Worm (Caenorhabditis elegans) whole organism, young adult: ENCODE data around the gene F53B1.9.

Source experiments
- C06A6.2 ChIP-seq: fragments of 200-800 bp; sonication (Bioruptor generic); conservative IDR thresholded peaks from 2 replicates; pipeline ENCODE4 v1.3.6; 2022; ENCODE audit warnings: missing genetic modification characterization, missing compliant biosample characterization
- F33H1.4 ChIP-seq: fragments of 200-800 bp; sonication (Bioruptor generic); IDR thresholded peaks from 2 replicates; pipeline ENCODE4 v1.3.6; 2022; ENCODE audit warnings: missing genetic modification reagents, missing genetic modification characterization, missing compliant biosample characterization
- F39B2.1 ChIP-seq: fragments of 200-800 bp; sonication (Bioruptor generic); IDR thresholded peaks from 2 replicates; pipeline ENCODE4 v1.3.6; 2022; ENCODE audit warnings: missing genetic modification reagents, missing genetic modification characterization, missing compliant biosample characterization
- F57C9.4 ChIP-seq: sonication (generic microtip); optimal IDR thresholded peaks from 2 replicates; lab custom pipeline; 2017; ENCODE audit warnings: mild to moderate bottlenecking, missing genetic modification characterization, missing compliant biosample characterization
- aptf-3 ChIP-seq: fragments of 200-800 bp; sonication (Bioruptor generic); IDR thresholded peaks from 2 replicates; pipeline ENCODE4 v1.3.6; 2022; ENCODE audit warnings: missing genetic modification characterization, missing compliant biosample characterization
- atf-7 ChIP-seq: sonication (generic microtip); optimal IDR thresholded peaks from 2 replicates; lab custom pipeline; 2017; ENCODE audit warnings: mild to moderate bottlenecking, missing genetic modification characterization, missing compliant biosample characterization
- attf-3 ChIP-seq: fragments of 200-800 bp; sonication (Bioruptor generic); conservative IDR thresholded peaks from 2 replicates; pipeline ENCODE4 v1.3.6; 2022; ENCODE audit warnings: missing genetic modification reagents, missing genetic modification characterization, missing compliant biosample characterization
- attf-5 ChIP-seq: fragments of 200-800 bp; sonication (Bioruptor generic); optimal IDR thresholded peaks from 2 replicates; lab custom pipeline; 2018; ENCODE audit warnings: mild to moderate bottlenecking, missing genetic modification characterization, missing compliant biosample characterization
- bed-1 ChIP-seq: fragments of 200-800 bp; sonication (Bioruptor generic); IDR thresholded peaks from 2 replicates; pipeline ENCODE4 v1.3.6; 2022; ENCODE audit warnings: missing genetic modification reagents, missing genetic modification characterization, missing compliant biosample characterization
- bed-2 ChIP-seq: fragments of 200-800 bp; sonication (Bioruptor generic); IDR thresholded peaks from 2 replicates; pipeline ENCODE4 v1.3.6; 2022; ENCODE audit warnings: missing genetic modification reagents, missing genetic modification characterization, missing compliant biosample characterization
- ceh-27 ChIP-seq: fragments of 200-800 bp; sonication (Bioruptor generic); optimal IDR thresholded peaks from 2 replicates; lab custom pipeline; 2018; ENCODE audit warnings: mild to moderate bottlenecking, missing genetic modification characterization, moderate library complexity, missing compliant biosample characterization
- ceh-40 ChIP-seq: fragments of 200-800 bp; sonication (Bioruptor generic); IDR thresholded peaks from 2 replicates; pipeline ENCODE4 v1.3.6; 2022; ENCODE audit warnings: missing genetic modification characterization, missing compliant biosample characterization
- ceh-79 ChIP-seq: sonication (generic microtip); optimal IDR thresholded peaks from 2 replicates; lab custom pipeline; 2017; ENCODE audit warnings: mild to moderate bottlenecking, missing genetic modification characterization, missing compliant biosample characterization
- dpff-1 ChIP-seq: sonication (generic microtip); optimal IDR thresholded peaks from 2 replicates; lab custom pipeline; 2017; ENCODE audit warnings: mild to moderate bottlenecking, missing genetic modification characterization, missing compliant biosample characterization
- egl-18 ChIP-seq: fragments of 200-800 bp; sonication (Bioruptor generic); IDR thresholded peaks from 2 replicates; pipeline ENCODE4 v1.3.6; 2022; ENCODE audit warnings: missing genetic modification reagents, missing genetic modification characterization, missing compliant biosample characterization
- egl-44 ChIP-seq: fragments of 200-800 bp; sonication (Bioruptor generic); IDR thresholded peaks from 2 replicates; pipeline ENCODE4 v1.3.6; 2022; ENCODE audit warnings: missing genetic modification reagents, missing genetic modification characterization, missing compliant biosample characterization
- egrh-3 ChIP-seq: fragments of 200-800 bp; sonication (Bioruptor generic); IDR thresholded peaks from 2 replicates; pipeline ENCODE4 v1.3.6; 2022; ENCODE audit warnings: missing genetic modification reagents, missing genetic modification characterization, missing compliant biosample characterization
- gei-17 ChIP-seq: fragments of 200-800 bp; sonication (Bioruptor generic); optimal IDR thresholded peaks from 2 replicates; lab custom pipeline; 2018; ENCODE audit warnings: mild to moderate bottlenecking, missing genetic modification characterization, missing compliant biosample characterization
- lin-35 ChIP-seq, 3 experiments: fragments of 150-350 bp in 2 of 3; sonication (generic microtip) in 1 of 3; optimal IDR thresholded peaks; 2 replicates each; lab custom pipeline; 2014 to 2018; ENCODE audit warnings: missing biosample characterization in 3 of 3, missing genetic modification characterization in 3 of 3, missing genetic modification reagents in 3 of 3
- lin-54 ChIP-seq: fragments of 200-800 bp; sonication (Bioruptor generic); optimal IDR thresholded peaks from 2 replicates; lab custom pipeline; 2018; ENCODE audit warnings: mild to moderate bottlenecking, missing genetic modification characterization, missing compliant biosample characterization
- lir-1 ChIP-seq: fragments of 200-800 bp; sonication (Bioruptor generic); conservative IDR thresholded peaks from 2 replicates; pipeline ENCODE4 v1.3.6; 2022; ENCODE audit warnings: missing genetic modification reagents, missing genetic modification characterization, missing compliant biosample characterization
- lsl-1 ChIP-seq: fragments of 200-800 bp; sonication (Bioruptor generic); optimal IDR thresholded peaks from 2 replicates; lab custom pipeline; 2018; ENCODE audit warnings: mild to moderate bottlenecking, missing genetic modification characterization, moderate library complexity, missing compliant biosample characterization
- madf-3 ChIP-seq: fragments of 200-800 bp; sonication (Bioruptor generic); IDR thresholded peaks from 2 replicates; pipeline ENCODE4 v1.3.6; 2022; ENCODE audit warnings: missing genetic modification reagents, missing genetic modification characterization, missing compliant biosample characterization
- madf-6 ChIP-seq: fragments of 200-800 bp; sonication (Bioruptor generic); IDR thresholded peaks from 2 replicates; pipeline ENCODE4 v1.3.6; 2022; ENCODE audit warnings: missing genetic modification reagents, missing genetic modification characterization, missing compliant biosample characterization
- madf-8 ChIP-seq: fragments of 200-800 bp; sonication (Bioruptor generic); conservative IDR thresholded peaks from 2 replicates; pipeline ENCODE4 v1.3.6; 2022; ENCODE audit warnings: missing genetic modification reagents, missing genetic modification characterization, missing compliant biosample characterization
- nfyb-1 ChIP-seq: fragments of 200-800 bp; sonication (Bioruptor generic); IDR thresholded peaks from 2 replicates; pipeline ENCODE4 v1.3.6; 2022; ENCODE audit warnings: missing genetic modification reagents, missing genetic modification characterization, missing compliant biosample characterization
- nhr-27 ChIP-seq: fragments of 200-800 bp; sonication (Bioruptor generic); optimal IDR thresholded peaks from 2 replicates; lab custom pipeline; 2018; ENCODE audit warnings: mild to moderate bottlenecking, missing genetic modification characterization, moderate library complexity, missing compliant biosample characterization
- rpc-1 ChIP-seq, 2 experiments: fragments of 150-350 bp in 1 of 2; sonication (generic microtip) in 1 of 2; optimal IDR thresholded peaks; 2 replicates each; lab custom pipeline; 2014 to 2018; ENCODE audit warnings: missing biosample characterization in 1 of 2, missing genetic modification characterization in 1 of 2, missing genetic modification reagents in 1 of 2, missing genotype in 1 of 2
- sea-2 ChIP-seq: fragments of 200-800 bp; sonication (Bioruptor generic); IDR thresholded peaks from 2 replicates; pipeline ENCODE4 v1.3.6; 2022; ENCODE audit warnings: missing genetic modification characterization, missing compliant biosample characterization
- snpc-1.3 ChIP-seq: sonication (generic microtip); optimal IDR thresholded peaks from 2 replicates; lab custom pipeline; 2017; ENCODE audit warnings: missing genetic modification characterization, mild to moderate bottlenecking, missing compliant biosample characterization, antibody characterized with exemption, moderate library complexity, missing genotype, missing genetic modification reagents; ENCODE audit not compliant: insufficient read depth
- sptf-2 ChIP-seq: fragments of 200-800 bp; sonication (Bioruptor generic); optimal IDR thresholded peaks from 2 replicates; lab custom pipeline; 2018; ENCODE audit warnings: mild to moderate bottlenecking, missing genetic modification characterization, missing compliant biosample characterization
- tbp1 ChIP-seq: fragments of 200-800 bp; sonication (Bioruptor generic); optimal IDR thresholded peaks from 2 replicates; lab custom pipeline; 2018; ENCODE audit warnings: mild to moderate bottlenecking, missing genetic modification characterization, missing compliant biosample characterization
- tbx-9 ChIP-seq: sonication (generic microtip); optimal IDR thresholded peaks from 2 replicates; lab custom pipeline; 2016; ENCODE audit warnings: borderline replicate concordance, missing genetic modification characterization, inconsistent platforms, missing compliant biosample characterization
- xnd-1 ChIP-seq: sonication (generic microtip); optimal IDR thresholded peaks from 2 replicates; lab custom pipeline; 2016; ENCODE audit warnings: missing genotype, missing genetic modification reagents, missing genetic modification characterization, missing compliant biosample characterization
- zfh-2 ChIP-seq: fragments of 200-800 bp; sonication (Bioruptor generic); conservative IDR thresholded peaks from 2 replicates; pipeline ENCODE4 v1.3.6; 2022; ENCODE audit warnings: missing genetic modification reagents, missing genetic modification characterization, missing compliant biosample characterization
- zim-3 ChIP-seq: sonication (generic microtip); optimal IDR thresholded peaks from 2 replicates; lab custom pipeline; 2017; ENCODE audit warnings: mild to moderate bottlenecking, missing genetic modification characterization, moderate library complexity, missing compliant biosample characterization
- ztf-26 ChIP-seq: sonication (generic microtip); optimal IDR thresholded peaks from 2 replicates; lab custom pipeline; 2017; ENCODE audit warnings: missing genetic modification characterization, missing compliant biosample characterization
- ztf-28 ChIP-seq: fragments of 200-800 bp; sonication (Bioruptor generic); IDR thresholded peaks from 2 replicates; pipeline ENCODE4 v1.3.6; 2022; ENCODE audit warnings: missing genetic modification reagents, missing genetic modification characterization, missing compliant biosample characterization

The F53B1.9 gene

ce11 chrX:2138923-2139322 lies 7.3 kb upstream of the F53B1.9 start:
- TF ChIP-seq zfh-2 (GFP tag; lab: Robert Waterston, UW) (no peak), zim-3 (tag; lab: Kevin White, UChicago) (no peak), ztf-28 (no peak), madf-8 (GFP tag; lab: Robert Waterston, UW) (no peak), C06A6.2 (GFP tag; lab: Robert Waterston, UW) (no peak)

ce11 chrX:2136937-2137336 lies 5.3 kb upstream of the F53B1.9 start:
- TF ChIP-seq lin-35 (GFP tag; optimal IDR thresholded peaks at IDR 0.05; lab: Kevin White, UChicago), result no peak
- TF ChIP-seq atf-7, result no peak
- TF ChIP-seq bed-2, result no peak
- TF ChIP-seq nhr-27 (tag; lab: Kevin White, UChicago), result no peak
- no peak for TF ChIP-seq snpc-1.3
- TF ChIP-seq lir-1 (GFP tag; lab: Robert Waterston, UW), result no peak
- TF ChIP-seq lsl-1 (GFP tag; lab: Kevin White, UChicago), result no peak
- no peak for TF ChIP-seq ztf-26 (tag; lab: Kevin White, UChicago)
- TF ChIP-seq dpff-1 (tag; lab: Kevin White, UChicago), result no peak
- no peak for TF ChIP-seq aptf-3 (GFP tag; lab: Robert Waterston, UW)
- no peak for TF ChIP-seq ceh-27 (GFP tag; lab: Kevin White, UChicago)
- TF ChIP-seq attf-3 (GFP tag; lab: Robert Waterston, UW), result no peak
- no peak for TF ChIP-seq egl-44 (GFP tag; lab: Robert Waterston, UW)
- no peak for TF ChIP-seq lin-54 (GFP tag; lab: Kevin White, UChicago)
- TF ChIP-seq madf-3, result no peak
- TF ChIP-seq rpc-1 (optimal IDR thresholded peaks at IDR 0.05; lab: Kevin White, UChicago), result no peak
- TF ChIP-seq rpc-1 (tag; optimal IDR thresholded peaks at IDR 0.05; lab: Kevin White, UChicago), result no peak
- TF ChIP-seq egl-18 (GFP tag; lab: Robert Waterston, UW), result no peak
- no peak for TF ChIP-seq F33H1.4 (GFP tag; lab: Robert Waterston, UW)
- no peak for TF ChIP-seq madf-6 (GFP tag; lab: Robert Waterston, UW)

ce11 chrX:2130141-2130540 lies 1.5 kb downstream of the F53B1.9 start, which contains the start of gene F53B1.8:
F53B1.8 (minus strand) TSS chrX:2130241.
- TF ChIP-seq nfyb-1 (GFP tag; lab: Robert Waterston, UW), result no peak
- no peak for TF ChIP-seq F57C9.4 (tag; lab: Kevin White, UChicago)
- no peak for TF ChIP-seq snpc-1.3
- TF ChIP-seq tbx-9 (tag; lab: Kevin White, UChicago), result no peak
- no peak for TF ChIP-seq madf-6 (GFP tag; lab: Robert Waterston, UW)
- TF ChIP-seq aptf-3 (GFP tag; lab: Robert Waterston, UW), result no peak
- TF ChIP-seq tbp1 (GFP tag; lab: Kevin White, UChicago), result no peak
- TF ChIP-seq attf-5 (GFP tag; lab: Kevin White, UChicago), result no peak
- no peak for TF ChIP-seq gei-17 (GFP tag; lab: Kevin White, UChicago)
- TF ChIP-seq madf-8 (GFP tag; lab: Robert Waterston, UW), result no peak
- TF ChIP-seq ceh-27 (GFP tag; lab: Kevin White, UChicago), result no peak
- TF ChIP-seq ceh-40, result no peak
- no peak for TF ChIP-seq sptf-2 (GFP tag; lab: Kevin White, UChicago)
- no peak for TF ChIP-seq egrh-3
- TF ChIP-seq zim-3 (tag; lab: Kevin White, UChicago), result no peak
- TF ChIP-seq sea-2 (GFP tag; lab: Robert Waterston, UW), result no peak
- TF ChIP-seq ceh-79 (tag; lab: Kevin White, UChicago), result no peak
- no peak for TF ChIP-seq xnd-1 (tag; lab: Kevin White, UChicago)
- no peak for TF ChIP-seq bed-1
- TF ChIP-seq F39B2.1 (GFP tag; lab: Robert Waterston, UW), result no peak
